Worm (Caenorhabditis elegans): ENCODE results near the gene ZK470.1.

ZK470.1 gene

DNA sequence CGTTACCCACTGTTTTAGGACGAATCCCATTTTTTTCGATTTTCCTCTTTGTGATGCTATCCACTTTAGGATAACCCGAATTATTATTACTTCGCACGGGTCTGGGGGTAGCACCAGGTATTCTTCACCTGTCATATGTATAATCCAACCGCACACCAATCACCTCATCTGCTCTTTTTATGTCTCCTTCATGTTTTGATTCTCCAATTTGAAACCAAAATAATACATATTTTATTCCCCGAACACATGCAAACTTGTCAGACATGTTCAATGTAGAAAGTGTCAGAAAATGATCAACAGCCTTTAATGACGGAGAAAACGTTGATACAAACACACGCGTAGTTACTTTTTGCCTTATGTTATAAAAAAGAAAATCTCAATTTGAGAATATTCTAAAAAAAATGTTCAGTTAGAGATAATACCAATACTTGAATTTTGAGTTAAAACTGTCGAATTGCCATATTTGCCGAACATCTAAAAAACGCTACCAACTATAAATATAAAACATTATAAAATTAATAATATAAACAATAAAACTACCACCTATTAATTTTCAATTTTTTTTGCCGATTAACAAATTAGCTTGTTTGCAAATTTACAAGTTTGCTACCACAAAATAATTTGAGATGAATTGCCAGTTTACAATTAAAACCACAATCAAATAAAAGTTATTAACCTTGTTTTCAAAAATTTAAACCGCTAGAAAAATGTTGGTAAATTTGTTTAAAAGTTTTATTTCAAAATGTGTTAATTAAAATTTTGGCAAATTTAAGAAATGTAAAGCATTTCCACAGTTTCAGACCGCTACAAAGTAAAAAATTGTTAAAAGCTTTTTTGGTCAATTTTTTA is 15.7 kb upstream of the ZK470.1 start (continued):
- TF ChIP-seq hif-1 (tag; optimal IDR thresholded peaks at IDR 0.05): peak in 1 of 2 experiments; percentile 0
- no peak for TF ChIP-seq mxl-2 (GFP tag; conservative IDR thresholded peaks at IDR 0.05)
- TF ChIP-seq nhr-76 (tag; optimal IDR thresholded peaks at IDR 0.05): no peak
- TF ChIP-seq dve-1 (tag; optimal IDR thresholded peaks at IDR 0.05; ENCODE audit: insufficient read depth): peak; percentile 39
- TF ChIP-seq saeg-2 (GFP tag; IDR thresholded peaks at IDR 0.05): no peak
- TF ChIP-seq zip-11 (GFP tag; IDR thresholded peaks at IDR 0.05): no peak
- TF ChIP-seq R02D3.7 (tag; optimal IDR thresholded peaks at IDR 0.05): no peak
- TF ChIP-seq mdl-1 (tag; optimal IDR thresholded peaks at IDR 0.05): no peak
- TF ChIP-seq nhr-42 (GFP tag; IDR thresholded peaks at IDR 0.05): peak; percentile 7
- TF ChIP-seq lin-39 (tag; optimal IDR thresholded peaks at IDR 0.05): no peak
- TF ChIP-seq D1046.2 (GFP tag; IDR thresholded peaks at IDR 0.05): no peak
- TF ChIP-seq snpc-1.2 (GFP tag; IDR thresholded peaks at IDR 0.05): 0 out of 2 replicates have a peak, but pooled peaks have one; percentile 7
- peak; percentile 63; the same call in 1 of the 2 replicates for TF ChIP-seq lim-7 (GFP tag; IDR thresholded peaks at IDR 0.05)
- no peak for TF ChIP-seq ceh-44 (GFP tag; IDR thresholded peaks at IDR 0.05)
- no peak for TF ChIP-seq lin-15B (tag; optimal IDR thresholded peaks at IDR 0.05)
- no peak for TF ChIP-seq unc-39 (tag; optimal IDR thresholded peaks at IDR 0.05)
- peak; percentile 82 for TF ChIP-seq zfp-3 (GFP tag; conservative IDR thresholded peaks at IDR 0.05)
- no peak for TF ChIP-seq spr-3 (GFP tag; optimal IDR thresholded peaks at IDR 0.05)
- peak; percentile 30 for TF ChIP-seq T20F7.1 (GFP tag; optimal IDR thresholded peaks at IDR 0.05)
- TF ChIP-seq hlh-30 (tag; optimal IDR thresholded peaks at IDR 0.05; ENCODE audit: insufficient read depth): peak; percentile 45
- TF ChIP-seq nhr-77 (tag; optimal IDR thresholded peaks at IDR 0.05): no peak
- peak; percentile 6; the same call in 1 of the 2 replicates for TF ChIP-seq lin-29 (GFP tag; IDR thresholded peaks at IDR 0.05)
- no peak for TF ChIP-seq zag-1 (tag; optimal IDR thresholded peaks at IDR 0.05)
- no peak for TF ChIP-seq sdz-12 (GFP tag; optimal IDR thresholded peaks at IDR 0.05)
- TF ChIP-seq vab-7 (GFP tag; IDR thresholded peaks at IDR 0.05): peak; percentile 16; the same call in 1 of the 2 replicates
- TF ChIP-seq fkh-10 (GFP tag; optimal IDR thresholded peaks at IDR 0.05): no peak
- peak; percentile 95 for TF ChIP-seq mep-1 (tag; optimal IDR thresholded peaks at IDR 0.05)
- TF ChIP-seq F26F4.8 (GFP tag; conservative IDR thresholded peaks at IDR 0.05): no peak
- TF ChIP-seq dpl-1 (GFP tag; optimal IDR thresholded peaks at IDR 0.05): no peak
- TF ChIP-seq nhr-237 (tag; optimal IDR thresholded peaks at IDR 0.05): no peak
- no peak; the same call in 1 of the 2 replicates for TF ChIP-seq lin-38 (GFP tag; IDR thresholded peaks at IDR 0.05)
- TF ChIP-seq madf-9 (GFP tag; conservative IDR thresholded peaks at IDR 0.05): peak; percentile 48
- peak; percentile 37; the same call in 1 of the 2 replicates for TF ChIP-seq lin-1 (GFP tag; IDR thresholded peaks at IDR 0.05)

DNA sequence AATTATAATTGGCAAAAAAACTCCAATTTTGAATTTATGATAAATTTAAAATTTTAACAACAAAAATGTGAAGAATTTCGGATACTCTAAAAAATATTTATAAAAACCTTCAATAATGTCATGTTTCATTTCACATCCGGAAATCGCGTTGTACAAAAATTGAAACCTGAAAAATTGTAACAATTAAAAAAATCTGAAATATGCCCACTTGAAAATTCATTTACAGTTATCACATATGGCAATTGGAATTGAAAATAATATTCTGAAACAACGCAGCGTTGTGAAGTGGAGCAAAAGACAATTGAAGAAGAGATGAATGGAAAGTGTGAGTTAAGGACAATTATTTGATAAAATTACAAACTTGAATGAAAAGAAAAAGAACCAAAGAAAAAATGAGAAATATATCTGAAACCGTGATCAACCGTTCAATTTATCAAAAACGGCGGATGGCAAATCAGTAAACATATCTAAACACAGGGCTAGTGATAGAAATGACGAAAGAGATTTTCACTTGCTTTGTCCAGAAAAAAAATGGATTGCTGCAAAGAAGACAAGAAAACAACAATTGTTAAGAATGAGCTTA is 15.0 kb upstream of the ZK470.1 start:
- no peak for TF ChIP-seq fos-1 (tag; optimal IDR thresholded peaks at IDR 0.05)
- no peak for TF ChIP-seq ceh-20 (GFP tag; IDR thresholded peaks at IDR 0.05)
- no peak for TF ChIP-seq attf-4 (tag; optimal IDR thresholded peaks at IDR 0.05)
- no peak for TF ChIP-seq tag-97 (GFP tag; IDR thresholded peaks at IDR 0.05)
- peak; percentile 6 for TF ChIP-seq gei-8 (GFP tag; optimal IDR thresholded peaks at IDR 0.05)
- TF ChIP-seq Y48G9A.11 (GFP tag; IDR thresholded peaks at IDR 0.05): no peak; the same call in 1 of the 2 replicates
- no peak; the same call in 1 of the 2 replicates for TF ChIP-seq arid-1 (GFP tag; conservative IDR thresholded peaks at IDR 0.05)
- no peak for TF ChIP-seq hlh-30 (tag; optimal IDR thresholded peaks at IDR 0.05; ENCODE audit: insufficient read depth)
- TF ChIP-seq Y5F2A.4 (GFP tag; optimal IDR thresholded peaks at IDR 0.05): no peak
- no peak for TF ChIP-seq lin-39 (tag; optimal IDR thresholded peaks at IDR 0.05)
- 0 out of 2 replicates have a peak, but pooled peaks have one; percentile 16 for TF ChIP-seq saeg-2 (GFP tag; IDR thresholded peaks at IDR 0.05)
- TF ChIP-seq cey-2 (tag; optimal IDR thresholded peaks at IDR 0.05; ENCODE audit: borderline replicate concordance, insufficient read depth): no peak
- peak; percentile 94 for TF ChIP-seq aha-1 (tag)
- TF ChIP-seq lin-15B (tag; optimal IDR thresholded peaks at IDR 0.05): no peak
- no peak for TF ChIP-seq daf-16 (GFP tag; optimal IDR thresholded peaks at IDR 0.05)
- peak; percentile 22 for TF ChIP-seq daf-16 (tag; optimal IDR thresholded peaks at IDR 0.05)
- TF ChIP-seq F37D6.2 (tag; optimal IDR thresholded peaks at IDR 0.05): peak; percentile 1
- TF ChIP-seq unc-130 (GFP tag; optimal IDR thresholded peaks at IDR 0.05): no peak
- no peak for TF ChIP-seq ceh-32 (tag; optimal IDR thresholded peaks at IDR 0.05; ENCODE audit: poor library complexity)
- TF ChIP-seq lin-1 (GFP tag; IDR thresholded peaks at IDR 0.05): peak; percentile 10; the same call in 1 of the 2 replicates
- TF ChIP-seq mxl-2 (GFP tag; conservative IDR thresholded peaks at IDR 0.05): no peak
- no peak for TF ChIP-seq mdl-1 (tag; optimal IDR thresholded peaks at IDR 0.05)
